Fruit fly (Drosophila melanogaster): ENCODE results near the gene Ubc4.
A peak's percentile ranks its signal among the peaks of the same experiment; 100 is the strongest.

The Ubc4 gene

dm6 chr3L:9717839-9718238, 19.7 kb downstream of the Ubc4 start:
- TF ChIP-seq bab1 (GFP tag; optimal IDR thresholded peaks at IDR 0.05) (no peak), cnc (optimal IDR thresholded peaks at IDR 0.05) (no peak), toe (GFP tag; optimal IDR thresholded peaks at IDR 0.05) (no peak), tj (GFP tag; optimal IDR thresholded peaks at IDR 0.05) (no peak), CG14711 (tag; optimal IDR thresholded peaks at IDR 0.05) (no peak), CG12768 (GFP tag; optimal IDR thresholded peaks at IDR 0.05) (no peak), CG5204 (GFP tag; optimal IDR thresholded peaks at IDR 0.05) (no peak), Mnt (GFP tag; optimal IDR thresholded peaks at IDR 0.05) (no peak), CG33017 (tag; optimal IDR thresholded peaks at IDR 0.05) (no peak), pad (GFP tag; optimal IDR thresholded peaks at IDR 0.05) (no peak), Crg-1 (GFP tag; optimal IDR thresholded peaks at IDR 0.05) (no peak), CG7045 (GFP tag; optimal IDR thresholded peaks at IDR 0.05) (no peak), Clk (GFP tag; optimal IDR thresholded peaks at IDR 0.05) (no peak), CG7101 (tag; optimal IDR thresholded peaks at IDR 0.05) (no peak), CG11617 (GFP tag; optimal IDR thresholded peaks at IDR 0.05) (no peak), kay (GFP tag; ENCODE audit: borderline replicate concordance) (no peak), ovo (GFP tag; optimal IDR thresholded peaks at IDR 0.05) (no peak)

- peak; percentile 74 for TF ChIP-seq CG7101 (tag; optimal IDR thresholded peaks at IDR 0.05)
- TF ChIP-seq kay (GFP tag; ENCODE audit: borderline replicate concordance): no peak
- TF ChIP-seq Hr96 (GFP tag; optimal IDR thresholded peaks at IDR 0.05): no peak
- TF ChIP-seq Mnt (GFP tag; optimal IDR thresholded peaks at IDR 0.05): peak; percentile 96
- peak; percentile 63 for TF ChIP-seq bab1 (GFP tag; optimal IDR thresholded peaks at IDR 0.05)
- TF ChIP-seq CG5204 (GFP tag; optimal IDR thresholded peaks at IDR 0.05): no peak
- peak; percentile 75 for TF ChIP-seq CG14711 (tag; optimal IDR thresholded peaks at IDR 0.05)
- no peak for TF ChIP-seq Clk (GFP tag; optimal IDR thresholded peaks at IDR 0.05)
- TF ChIP-seq tj (GFP tag; optimal IDR thresholded peaks at IDR 0.05): peak; percentile 60
- TF ChIP-seq cnc (optimal IDR thresholded peaks at IDR 0.05): no peak
- TF ChIP-seq ovo (GFP tag; optimal IDR thresholded peaks at IDR 0.05): peak; percentile 33
- peak; percentile 74 for TF ChIP-seq CG11617 (GFP tag; optimal IDR thresholded peaks at IDR 0.05)
- TF ChIP-seq CG33017 (tag; optimal IDR thresholded peaks at IDR 0.05): peak; percentile 58
- peak; percentile 56 for TF ChIP-seq CG7045 (GFP tag; optimal IDR thresholded peaks at IDR 0.05)
- TF ChIP-seq pad (GFP tag; optimal IDR thresholded peaks at IDR 0.05): peak; percentile 44
- no peak for TF ChIP-seq cic (GFP tag; optimal IDR thresholded peaks at IDR 0.05)
- TF ChIP-seq CG12768 (GFP tag; optimal IDR thresholded peaks at IDR 0.05): peak; percentile 68
- TF ChIP-seq CG1620 (GFP tag; optimal IDR thresholded peaks at IDR 0.05): no peak
- TF ChIP-seq toe (GFP tag; optimal IDR thresholded peaks at IDR 0.05): peak; percentile 28
- peak; percentile 2 for TF ChIP-seq Crg-1 (GFP tag; optimal IDR thresholded peaks at IDR 0.05)
Measured at dm6 chr3L:9718929-9719328, 20.8 kb downstream of the Ubc4 start, which contains the start of the genes CG18178 and CG14174. TSS of gene CG18178 (minus strand) at chr3L:9719144. TSS of gene CG14174 (plus strand) at chr3L:9719328.

dm6 chr3L:9720102-9720501, 22.0 kb downstream of the Ubc4 start:
- TF ChIP-seq bab1 (GFP tag; optimal IDR thresholded peaks at IDR 0.05): no peak
- TF ChIP-seq toe (GFP tag; optimal IDR thresholded peaks at IDR 0.05): no peak
- no peak for TF ChIP-seq ovo (GFP tag; optimal IDR thresholded peaks at IDR 0.05)
- TF ChIP-seq CG1620 (GFP tag; optimal IDR thresholded peaks at IDR 0.05): no peak
- no peak for TF ChIP-seq Hr96 (GFP tag; optimal IDR thresholded peaks at IDR 0.05)
- TF ChIP-seq CG7101 (tag; optimal IDR thresholded peaks at IDR 0.05): no peak
- TF ChIP-seq CG11617 (GFP tag; optimal IDR thresholded peaks at IDR 0.05): no peak
- TF ChIP-seq CG33017 (tag; optimal IDR thresholded peaks at IDR 0.05): no peak
- no peak for TF ChIP-seq cnc (optimal IDR thresholded peaks at IDR 0.05)
- TF ChIP-seq Clk (GFP tag; optimal IDR thresholded peaks at IDR 0.05): no peak

- TF ChIP-seq CG7045 (GFP tag; optimal IDR thresholded peaks at IDR 0.05) (peak; percentile 48), CG12768 (GFP tag; optimal IDR thresholded peaks at IDR 0.05) (peak; percentile 65), toe (GFP tag; optimal IDR thresholded peaks at IDR 0.05) (no peak), CG33017 (tag; optimal IDR thresholded peaks at IDR 0.05) (peak; percentile 45), Crg-1 (GFP tag; optimal IDR thresholded peaks at IDR 0.05) (peak; percentile 63), tj (GFP tag; optimal IDR thresholded peaks at IDR 0.05) (peak; percentile 22), CG14711 (tag; optimal IDR thresholded peaks at IDR 0.05) (peak; percentile 40), CG7101 (tag; optimal IDR thresholded peaks at IDR 0.05) (peak; percentile 67), Clk (GFP tag; optimal IDR thresholded peaks at IDR 0.05) (peak; percentile 11), Hr96 (GFP tag; optimal IDR thresholded peaks at IDR 0.05) (no peak), Mnt (GFP tag; optimal IDR thresholded peaks at IDR 0.05) (peak; percentile 55), CG11617 (GFP tag; optimal IDR thresholded peaks at IDR 0.05) (peak; percentile 77), pad (GFP tag; optimal IDR thresholded peaks at IDR 0.05) (peak; percentile 43), cnc (optimal IDR thresholded peaks at IDR 0.05) (no peak), cic (GFP tag; optimal IDR thresholded peaks at IDR 0.05) (no peak), CG1620 (GFP tag; optimal IDR thresholded peaks at IDR 0.05) (peak; percentile 81), kay (GFP tag; ENCODE audit: borderline replicate concordance) (no peak), CG5204 (GFP tag; optimal IDR thresholded peaks at IDR 0.05) (no peak), ovo (GFP tag; optimal IDR thresholded peaks at IDR 0.05) (peak; percentile 61), bab1 (GFP tag; optimal IDR thresholded peaks at IDR 0.05) (peak; percentile 57)
Measured at dm6 chr3L:9723108-9723507, 25.0 kb downstream of the Ubc4 start, which contains the start of the genes nbs and defl. TSS of gene nbs (minus strand) at chr3L:9723194. TSS of gene defl (plus strand) at chr3L:9723423.

- TF ChIP-seq kay (GFP tag; ENCODE audit: borderline replicate concordance) (no peak), Crg-1 (GFP tag; optimal IDR thresholded peaks at IDR 0.05) (no peak), CG12768 (GFP tag; optimal IDR thresholded peaks at IDR 0.05) (no peak), bab1 (GFP tag; optimal IDR thresholded peaks at IDR 0.05) (peak; percentile 21), CG7101 (tag; optimal IDR thresholded peaks at IDR 0.05) (peak; percentile 9)
Measured at dm6 chr3L:9726707-9727106, 28.6 kb downstream of the Ubc4 start, which contains the start of gene Naa60. TSS of gene Naa60 (plus strand) at chr3L:9726895.

dm6 chr3L:9729795-9730421, 31.8 kb downstream of the Ubc4 start, which contains the start of gene ATPsynB:
TSS of gene ATPsynB (plus strand) at chr3L:9729999.
- peak; percentile 72 for TF ChIP-seq CG1620 (GFP tag; optimal IDR thresholded peaks at IDR 0.05)
- no peak for TF ChIP-seq CG33017 (tag; optimal IDR thresholded peaks at IDR 0.05)
- TF ChIP-seq Hr96 (GFP tag; optimal IDR thresholded peaks at IDR 0.05): no peak
- TF ChIP-seq Mnt (GFP tag; optimal IDR thresholded peaks at IDR 0.05): peak; percentile 38
- TF ChIP-seq toe (GFP tag; optimal IDR thresholded peaks at IDR 0.05): no peak
- no peak for TF ChIP-seq CG5204 (GFP tag; optimal IDR thresholded peaks at IDR 0.05)
- TF ChIP-seq bab1 (GFP tag; optimal IDR thresholded peaks at IDR 0.05): peak; percentile 5
- TF ChIP-seq kay (GFP tag; ENCODE audit: borderline replicate concordance): no peak
- no peak for TF ChIP-seq Clk (GFP tag; optimal IDR thresholded peaks at IDR 0.05)
- TF ChIP-seq CG12768 (GFP tag; optimal IDR thresholded peaks at IDR 0.05): peak; percentile 25
- TF ChIP-seq Crg-1 (GFP tag; optimal IDR thresholded peaks at IDR 0.05): peak; percentile 72
- no peak for TF ChIP-seq CG7045 (GFP tag; optimal IDR thresholded peaks at IDR 0.05)
- TF ChIP-seq cic (GFP tag; optimal IDR thresholded peaks at IDR 0.05): peak; percentile 36
- TF ChIP-seq ovo (GFP tag; optimal IDR thresholded peaks at IDR 0.05): no peak
- no peak for TF ChIP-seq cnc (optimal IDR thresholded peaks at IDR 0.05)
- peak; percentile 61 for TF ChIP-seq CG7101 (tag; optimal IDR thresholded peaks at IDR 0.05)
- TF ChIP-seq pad (GFP tag; optimal IDR thresholded peaks at IDR 0.05): peak; percentile 57
- no peak for TF ChIP-seq tj (GFP tag; optimal IDR thresholded peaks at IDR 0.05)
- TF ChIP-seq CG11617 (GFP tag; optimal IDR thresholded peaks at IDR 0.05): peak; percentile 21
- TF ChIP-seq CG14711 (tag; optimal IDR thresholded peaks at IDR 0.05): peak; percentile 14

All from whole organism, adult.